Fruit fly (Drosophila melanogaster) whole organism, wandering third instar larva: ENCODE results near the gene bor.

ENCODE experiments used
- CG32264 ChIP-seq: fragments of 200-800 bp; sonication (Bioruptor generic); optimal IDR thresholded peaks from 2 replicates; lab custom pipeline; 2016; ENCODE audit warnings: missing biosample characterization, missing genetic modification characterization
- Dfd ChIP-seq: fragments of >200 bp; optimal IDR thresholded peaks from 2 replicates; lab custom pipeline; 2017; ENCODE audit warnings: missing biosample characterization, missing genetic modification characterization
- Hr78 ChIP-seq: fragments of >200 bp; optimal IDR thresholded peaks from 2 replicates; lab custom pipeline; 2017; ENCODE audit warnings: missing biosample characterization, missing genetic modification characterization
- brk ChIP-seq: fragments of 200-800 bp; sonication (Bioruptor generic); optimal IDR thresholded peaks from 2 replicates; lab custom pipeline; 2016; ENCODE audit warnings: missing biosample characterization, mild to moderate bottlenecking, missing genetic modification characterization
- h ChIP-seq: fragments of 200-800 bp; sonication (Bioruptor generic); optimal IDR thresholded peaks from 3 replicates; lab custom pipeline; 2016; ENCODE audit warnings: missing biosample characterization, mild to moderate bottlenecking, missing genetic modification characterization
- psq ChIP-seq: fragments of 200-800 bp; sonication (Bioruptor generic); optimal IDR thresholded peaks from 3 replicates; lab custom pipeline; 2017; ENCODE audit warnings: missing biosample characterization, mild to moderate bottlenecking, missing genetic modification characterization, moderate library complexity
- sage ChIP-seq: fragments of 200-800 bp; sonication (Bioruptor generic); optimal IDR thresholded peaks from 2 replicates; lab custom pipeline; 2016; ENCODE audit warnings: missing biosample characterization, mild to moderate bottlenecking, missing genetic modification characterization

- TF ChIP-seq Dfd (GFP tag; lab: Kevin White, UChicago) = no peak
- TF ChIP-seq CG32264 = no peak
- peak; percentile 34 for TF ChIP-seq psq (GFP tag; lab: Kevin White, UChicago)
- no peak for TF ChIP-seq sage
- TF ChIP-seq h (GFP tag; lab: Kevin White, UChicago) = no peak
- TF ChIP-seq Hr78 = no peak
- no peak for TF ChIP-seq brk (GFP tag; lab: Kevin White, UChicago)
Observed at dm6 chr3R:16245298-16246098, 18.4 kb downstream of the bor start.
